Worm (Caenorhabditis elegans) whole organism, early embryonic: ENCODE results near the gene srxa-10.

Source experiments
- B0310.2 ChIP-seq: sonication (generic microtip); optimal IDR thresholded peaks from 2 replicates; lab custom pipeline; 2016; ENCODE audit warnings: mild to moderate bottlenecking, missing genetic modification characterization, missing compliant biosample characterization
- F13C5.2 ChIP-seq: sonication (generic microtip); optimal IDR thresholded peaks from 2 replicates; lab custom pipeline; 2017; ENCODE audit warnings: mild to moderate bottlenecking, missing genetic modification characterization, inconsistent platforms, missing compliant biosample characterization
- ama-1 ChIP-seq: fragments of 150-350 bp; optimal IDR thresholded peaks from 2 replicates; lab custom pipeline; 2014
- ceh-13 ChIP-seq: fragments of 200-800 bp; sonication (Bioruptor generic); optimal IDR thresholded peaks from 2 replicates; lab custom pipeline; 2018; ENCODE audit warnings: mild to moderate bottlenecking, missing genetic modification characterization, missing compliant biosample characterization
- ceh-36 ChIP-seq: sonication (generic microtip); optimal IDR thresholded peaks from 2 replicates; lab custom pipeline; 2016; ENCODE audit warnings: missing genetic modification characterization, inconsistent platforms, missing compliant biosample characterization
- ets-7 ChIP-seq: sonication (generic microtip); optimal IDR thresholded peaks from 2 replicates; lab custom pipeline; 2016; ENCODE audit warnings: missing genotype, missing genetic modification characterization, missing compliant biosample characterization
- flt-1 ChIP-seq: fragments of 200-800 bp; sonication (Bioruptor generic); IDR thresholded peaks from 2 replicates; pipeline ENCODE4 v1.3.6; 2022; ENCODE audit warnings: missing genetic modification characterization, missing compliant biosample characterization
- hmbx-1 ChIP-seq: sonication (generic microtip); optimal IDR thresholded peaks from 2 replicates; lab custom pipeline; 2016; ENCODE audit warnings: mild to moderate bottlenecking, missing genetic modification characterization, missing compliant biosample characterization
- hmg-4 ChIP-seq: fragments of 200-800 bp; sonication (Bioruptor generic); optimal IDR thresholded peaks from 2 replicates; lab custom pipeline; 2018; ENCODE audit warnings: mild to moderate bottlenecking, missing genetic modification characterization, missing compliant biosample characterization
- hnd-1 ChIP-seq: sonication (generic microtip); optimal IDR thresholded peaks from 2 replicates; lab custom pipeline; 2016; ENCODE audit warnings: missing genetic modification characterization, missing compliant biosample characterization
- pes-1 ChIP-seq: fragments of 200-800 bp; sonication (Bioruptor generic); IDR thresholded peaks from 2 replicates; pipeline ENCODE4 v1.3.6; 2022; ENCODE audit warnings: missing genetic modification reagents, missing genetic modification characterization, missing compliant biosample characterization
- tbx-11 ChIP-seq: fragments of 200-800 bp; sonication (Bioruptor generic); IDR thresholded peaks from 2 replicates; pipeline ENCODE4 v1.3.6; 2022; ENCODE audit warnings: missing genetic modification characterization, missing compliant biosample characterization
- tbx-37 ChIP-seq: fragments of 200-800 bp; sonication (Bioruptor generic); conservative IDR thresholded peaks from 2 replicates; pipeline ENCODE4 v1.3.6; 2022; ENCODE audit warnings: missing genetic modification reagents, missing genetic modification characterization, missing compliant biosample characterization
- tra-4 ChIP-seq: sonication (generic microtip); optimal IDR thresholded peaks from 2 replicates; lab custom pipeline; 2017; ENCODE audit warnings: missing genetic modification characterization, missing compliant biosample characterization

ce11 chrIII:9760184-9760583 lies 36.2 kb downstream of the srxa-10 start:
- TF ChIP-seq tbx-11 (GFP tag; lab: Robert Waterston, UW) (no peak), ceh-13 (no peak), pes-1 (no peak), ama-1 (lab: Kevin White, UChicago) (no peak), tbx-37 (GFP tag; lab: Robert Waterston, UW) (no peak), B0310.2 (tag; lab: Kevin White, UChicago) (no peak), hnd-1 (tag; lab: Kevin White, UChicago) (no peak), hmbx-1 (tag; lab: Kevin White, UChicago) (no peak), hmg-4 (GFP tag; lab: Kevin White, UChicago) (no peak), ceh-36 (tag; lab: Kevin White, UChicago) (no peak), tra-4 (tag; lab: Kevin White, UChicago) (no peak), F13C5.2 (no peak), ets-7 (tag; lab: Kevin White, UChicago) (no peak), flt-1 (GFP tag; lab: Robert Waterston, UW) (no peak)
